Fruit fly (Drosophila melanogaster): Measurements from ENCODE around the gene CG17343.

The CG17343 gene

DNA sequence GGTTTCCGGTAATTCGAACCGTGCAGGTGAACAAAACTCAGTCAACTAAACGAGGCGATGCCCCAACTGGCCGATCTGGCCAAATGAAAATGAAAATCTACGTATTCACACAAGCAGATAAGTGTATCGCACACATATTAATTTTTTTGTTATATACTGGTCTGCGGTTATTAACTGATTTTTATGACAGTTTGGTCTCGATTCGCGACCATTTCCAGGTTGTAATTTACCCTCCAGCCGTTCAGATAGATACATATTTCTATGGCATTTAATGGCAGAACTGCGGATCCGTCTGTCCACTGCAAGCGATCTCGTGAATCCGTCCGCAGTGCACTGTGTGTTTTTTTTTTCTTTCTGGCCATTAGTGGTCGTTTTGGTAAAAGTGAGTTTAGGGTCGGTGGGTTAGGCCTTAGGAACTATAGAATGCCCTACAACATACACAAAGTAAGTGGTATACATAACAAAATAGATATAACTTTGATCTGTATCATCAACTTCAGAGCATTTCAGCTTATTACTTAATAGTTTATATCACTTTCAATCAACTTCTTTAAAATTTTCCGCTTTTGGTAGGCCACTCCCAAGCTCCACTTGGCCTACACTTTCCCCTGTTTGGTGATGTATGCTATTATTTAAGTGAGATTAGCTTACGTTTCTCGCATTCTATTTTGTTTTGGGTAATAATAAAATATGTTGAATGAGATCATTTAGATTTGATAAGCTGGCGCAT, 9.5 kb downstream of the CG17343 start, which contains the start of gene CG17572:
Gene CG17572 (minus strand): TSS at position 51 of the 730 bp plus-strand sequence.
- no peak for TF ChIP-seq noc (tag; optimal IDR thresholded peaks at IDR 0.05)

- TF ChIP-seq noc (tag; optimal IDR thresholded peaks at IDR 0.05) = no peak
These were observed 14.2 kb downstream of the CG17343 start, which contains the start of gene CG10700 for dm6 chr2L:19078928-19079327. CG10700 (minus strand) TSS chr2L:19079028.

- no peak for TF ChIP-seq noc (tag; optimal IDR thresholded peaks at IDR 0.05)
These were observed 15.0 kb downstream of the CG17343 start for dm6 chr2L:19079742-19080141.

DNA sequence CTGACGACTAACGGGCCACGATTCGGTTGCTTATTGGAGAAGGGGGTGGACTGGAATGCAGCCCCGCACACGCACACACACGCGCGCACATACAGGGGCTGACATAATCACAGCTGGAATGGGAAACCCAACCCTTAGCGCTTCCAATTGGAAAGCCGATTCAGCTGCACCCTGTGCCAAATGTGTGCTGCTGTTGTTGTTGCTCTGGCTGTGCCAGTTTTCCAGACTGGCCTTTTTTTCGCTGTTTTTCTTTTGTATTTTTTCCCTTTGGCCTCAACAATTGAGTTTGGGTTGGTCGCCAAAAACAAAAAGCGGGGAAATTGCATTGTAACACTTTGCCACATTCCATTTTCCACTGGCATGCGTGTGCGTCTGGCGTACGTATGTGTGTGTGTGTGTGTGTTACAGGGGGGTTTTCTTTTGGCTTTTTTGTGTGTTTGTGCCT, 18.6 kb downstream of the CG17343 start:
- no peak for TF ChIP-seq noc (tag; optimal IDR thresholded peaks at IDR 0.05)

DNA sequence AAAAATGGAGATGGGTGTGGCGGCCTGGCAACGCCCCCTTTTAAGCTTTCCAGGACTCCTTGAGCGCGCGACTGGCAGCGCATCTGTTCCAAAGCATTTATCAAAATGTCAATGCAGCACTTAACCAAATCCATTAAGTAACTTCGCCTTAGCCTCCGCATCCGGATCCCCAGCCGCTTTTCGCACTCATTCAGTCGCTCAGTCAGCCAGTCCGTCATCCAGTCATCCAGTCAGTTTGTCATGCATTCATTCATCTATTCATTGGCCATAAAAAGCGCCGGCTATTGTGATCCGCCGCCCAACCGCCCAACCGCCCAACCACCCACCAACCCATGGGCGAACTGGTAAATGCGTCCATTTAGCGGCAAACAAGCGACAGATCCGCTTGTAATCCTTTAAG, 24.2 kb downstream of the CG17343 start:
- no peak for TF ChIP-seq noc (tag; optimal IDR thresholded peaks at IDR 0.05)

DNA sequence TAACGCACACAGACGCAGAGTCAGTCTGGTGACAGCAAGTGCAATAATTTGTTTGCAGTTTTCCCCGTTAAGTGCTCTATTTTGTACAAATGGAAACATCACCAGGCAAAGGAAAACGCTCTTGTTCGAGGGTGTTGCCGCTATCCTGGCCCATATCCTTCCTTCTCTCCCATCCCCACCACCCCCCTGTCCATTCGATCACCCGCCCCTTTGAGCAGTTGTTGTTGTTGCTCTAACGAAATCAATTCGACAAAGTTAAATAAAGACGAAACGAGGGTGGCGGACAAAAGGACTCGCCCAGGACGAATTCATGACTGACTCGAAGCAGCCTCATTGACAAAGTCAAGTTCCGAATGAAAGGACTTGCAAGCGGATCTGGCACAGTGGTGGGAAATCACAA, 24.7 kb downstream of the CG17343 start:
- no peak for TF ChIP-seq noc (tag; optimal IDR thresholded peaks at IDR 0.05)

DNA sequence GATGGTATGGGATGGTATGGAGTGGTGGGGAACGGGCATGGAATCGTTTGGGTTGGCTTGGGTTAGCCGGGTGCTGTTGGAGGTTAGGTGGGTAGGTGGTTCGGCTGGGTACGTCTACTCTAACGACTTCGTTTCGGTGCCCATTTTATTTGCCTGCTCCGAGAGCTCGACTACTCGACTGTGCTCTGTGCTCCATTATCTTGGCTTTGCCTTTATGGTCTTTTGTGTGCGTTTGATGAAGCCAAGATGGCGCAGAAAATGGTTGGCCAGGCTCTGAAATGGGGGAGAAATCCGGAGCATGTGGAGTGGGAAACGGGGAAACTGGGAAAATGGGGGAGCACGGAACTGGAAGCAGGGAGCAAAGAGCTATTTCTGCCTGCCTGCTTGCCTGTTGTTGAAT, 29.1 kb downstream of the CG17343 start:
- TF ChIP-seq noc (tag; optimal IDR thresholded peaks at IDR 0.05) = no peak

dm6 chr2L:19096361-19096760, 31.6 kb downstream of the CG17343 start:
- no peak for TF ChIP-seq noc (tag; optimal IDR thresholded peaks at IDR 0.05)

- TF ChIP-seq noc (tag; optimal IDR thresholded peaks at IDR 0.05) = no peak
These were observed 32.6 kb downstream of the CG17343 start for dm6 chr2L:19097374-19097773.

- TF ChIP-seq noc (tag; optimal IDR thresholded peaks at IDR 0.05) = no peak
These were observed 33.9 kb downstream of the CG17343 start for dm6 chr2L:19098668-19099067.

DNA sequence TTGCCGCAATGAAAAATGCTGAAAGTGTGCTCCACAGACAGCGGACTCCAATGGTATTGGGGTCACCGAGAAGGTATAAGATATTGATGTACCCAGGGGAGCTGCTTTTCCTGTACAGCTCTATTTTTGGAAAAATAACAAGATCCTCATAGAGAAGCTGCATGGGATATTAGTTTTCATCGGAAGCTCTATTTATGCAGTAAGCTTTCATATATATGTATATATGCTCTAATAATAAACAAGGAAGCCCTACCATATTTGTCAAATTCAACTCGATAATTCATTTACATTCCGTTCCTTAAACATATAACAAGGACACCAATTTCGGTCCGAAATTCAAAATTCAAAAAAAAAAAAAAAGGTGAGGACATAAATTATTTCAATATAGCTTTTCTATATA, 37.0 kb downstream of the CG17343 start, which contains the start of the genes CG17344 and CG43731:
Gene CG17344 (plus strand): TSS at position 301 of the 400 bp plus-strand sequence.
Gene CG43731 (plus strand): TSS at position 301 of the 400 bp plus-strand sequence.
- TF ChIP-seq noc (tag; optimal IDR thresholded peaks at IDR 0.05) = no peak

dm6 chr2L:19103176-19103921, 38.6 kb downstream of the CG17343 start:
- TF ChIP-seq noc (tag; optimal IDR thresholded peaks at IDR 0.05) = no peak

- TF ChIP-seq noc (tag; optimal IDR thresholded peaks at IDR 0.05) = no peak
These were observed 39.7 kb downstream of the CG17343 start for dm6 chr2L:19104383-19104782.

DNA sequence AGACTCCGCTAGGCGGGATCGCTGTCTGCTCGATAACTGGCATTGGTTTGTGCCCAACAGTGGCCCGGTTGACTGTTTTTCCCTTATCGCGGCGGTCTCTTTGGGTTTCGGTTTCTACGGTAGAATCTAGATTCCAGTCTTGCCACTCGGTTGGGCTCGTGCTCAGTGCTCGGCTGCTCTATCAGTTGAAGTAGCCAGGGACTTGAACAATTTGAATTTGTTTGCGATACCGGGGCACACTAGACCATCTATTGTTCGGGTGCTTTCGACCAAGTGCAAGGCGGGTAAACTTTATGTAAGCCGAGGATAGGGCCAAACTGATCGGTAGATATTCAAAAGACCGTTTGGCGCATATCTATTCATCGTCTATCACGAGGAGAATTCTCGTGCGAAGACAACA, 41.5 kb downstream of the CG17343 start:
- no peak for TF ChIP-seq noc (tag; optimal IDR thresholded peaks at IDR 0.05)

DNA sequence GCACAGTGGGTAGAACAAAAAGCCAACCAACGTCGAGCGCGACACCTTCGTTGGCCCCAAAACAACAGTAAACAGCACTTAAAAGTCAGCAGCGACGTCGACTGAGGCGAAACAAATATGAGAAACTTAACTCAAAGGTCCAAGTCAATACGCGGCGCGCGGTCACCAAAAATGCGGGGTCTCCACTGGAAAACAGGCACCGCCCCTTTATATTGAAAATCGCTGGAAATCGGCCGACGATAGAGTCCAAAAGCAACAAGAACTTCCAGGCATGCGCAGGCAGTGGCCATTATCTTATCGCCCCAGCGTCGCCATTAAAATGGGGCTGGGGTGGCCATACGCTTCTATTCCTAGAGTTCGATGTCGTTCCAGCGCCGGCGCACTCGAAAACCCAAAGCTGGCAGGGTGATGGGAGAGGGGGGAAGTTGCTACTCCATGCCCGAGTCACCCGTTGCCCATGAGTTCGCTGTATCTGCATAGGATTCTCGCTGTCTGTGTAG, 43.7 kb downstream of the CG17343 start, which contains the start of gene Lim3:
Gene Lim3 (minus strand): TSS at position 51 of the 500 bp plus-strand sequence.
- no peak for TF ChIP-seq noc (tag; optimal IDR thresholded peaks at IDR 0.05)

dm6 chr2L:19109625-19110204, 45.0 kb downstream of the CG17343 start, which contains the start of gene amd:
amd (plus strand) TSS chr2L:19110154.
- TF ChIP-seq noc (tag; optimal IDR thresholded peaks at IDR 0.05) = no peak
